Worm (Caenorhabditis elegans) whole organism, late embryonic: ENCODE data around the gene T28A11.16.

Experiments
- C38D4.7 ChIP-seq: fragments of 200-800 bp; sonication (Bioruptor generic); optimal IDR thresholded peaks from 2 replicates; lab custom pipeline; 2018; ENCODE audit warnings: mild to moderate bottlenecking, missing genetic modification characterization, moderate library complexity, missing compliant biosample characterization
- ama-1 ChIP-seq: fragments of 150-350 bp; optimal IDR thresholded peaks from 2 replicates; lab custom pipeline; 2014
- dmd-4 ChIP-seq: sonication (generic microtip); optimal IDR thresholded peaks from 2 replicates; lab custom pipeline; 2016; ENCODE audit warnings: borderline replicate concordance, missing genetic modification characterization, missing compliant biosample characterization
- elt-2 ChIP-seq: sonication (generic microtip); optimal IDR thresholded peaks from 2 replicates; lab custom pipeline; 2016; ENCODE audit warnings: missing genetic modification reagents, missing genetic modification characterization, missing compliant biosample characterization
- ets-4 ChIP-seq: sonication (generic microtip); optimal IDR thresholded peaks from 2 replicates; lab custom pipeline; 2016; ENCODE audit warnings: missing genetic modification characterization, missing compliant biosample characterization
- hlh-30 ChIP-seq: sonication (generic microtip); optimal IDR thresholded peaks from 2 replicates; lab custom pipeline; 2017; ENCODE audit warnings: antibody characterized with exemption, missing genetic modification characterization, missing compliant biosample characterization; ENCODE audit not compliant: insufficient read depth
- hlh-8 ChIP-seq: sonication (generic microtip); optimal IDR thresholded peaks from 2 replicates; lab custom pipeline; 2016; ENCODE audit warnings: missing genotype, missing genetic modification characterization, missing compliant biosample characterization
- lim-6 ChIP-seq: sonication (generic microtip); optimal IDR thresholded peaks from 2 replicates; lab custom pipeline; 2016; ENCODE audit warnings: missing genetic modification characterization, missing compliant biosample characterization
- pax-1 ChIP-seq: fragments of 150-350 bp; optimal IDR thresholded peaks from 2 replicates; lab custom pipeline; 2014; ENCODE audit warnings: missing biosample characterization, missing genetic modification characterization
- pha-4 ChIP-seq: fragments of 150-350 bp; optimal IDR thresholded peaks from 2 replicates; lab custom pipeline; 2018; ENCODE audit warnings: missing biosample characterization, missing genetic modification reagents, missing genetic modification characterization
- ref-2 ChIP-seq: sonication (generic microtip); optimal IDR thresholded peaks from 2 replicates; lab custom pipeline; 2016; ENCODE audit warnings: missing genetic modification characterization, missing compliant biosample characterization
- syd-9 ChIP-seq: sonication (generic microtip); optimal IDR thresholded peaks from 2 replicates; lab custom pipeline; 2016; ENCODE audit warnings: mild to moderate bottlenecking, missing genetic modification characterization, moderate library complexity, missing compliant biosample characterization
- unc-3 ChIP-seq, 2 experiments: fragments of 200-800 bp in 1 of 2; sonication (Bioruptor generic) in 1 of 2; sonication (generic microtip) in 1 of 2; conservative IDR thresholded peaks in 1 of 2; optimal IDR thresholded peaks in 1 of 2; 2 replicates each; pipeline versions ENCODE4 v1.3.6 to Lab custom; 2016 to 2022; ENCODE audit warnings: missing compliant biosample characterization in 2 of 2, missing genetic modification characterization in 2 of 2, missing genetic modification reagents in 1 of 2

- TF ChIP-seq ref-2 (tag; lab: Kevin White, UChicago) (no peak), pax-1 (tag; lab: Kevin White, UChicago) (no peak), dmd-4 (tag; lab: Kevin White, UChicago) (no peak), lim-6 (tag; lab: Kevin White, UChicago) (no peak), syd-9 (tag; lab: Kevin White, UChicago) (no peak), C38D4.7 (GFP tag; lab: Kevin White, UChicago) (no peak), hlh-30 (tag; lab: Kevin White, UChicago) (no peak), pha-4 (tag; lab: Kevin White, UChicago) (no peak), hlh-8 (tag; lab: Kevin White, UChicago) (no peak), elt-2 (tag; lab: Kevin White, UChicago) (no peak), unc-3 (GFP tag; conservative IDR thresholded peaks at IDR 0.05; lab: Robert Waterston, UW) (no peak), unc-3 (tag; optimal IDR thresholded peaks at IDR 0.05; lab: Kevin White, UChicago) (no peak), ama-1 (lab: Kevin White, UChicago) (no peak), ets-4 (tag; lab: Kevin White, UChicago) (no peak)
Measured at ce11 chrV:3288134-3288533, 29.1 kb upstream of the T28A11.16 start.
